Fruit fly (Drosophila melanogaster): ENCODE data around the gene Hyls1.

Hyls1 gene

dm6 chr2L:16357865-16358264, 5.4 kb upstream of the Hyls1 start (continued):
- TF ChIP-seq B-H2 (GFP tag; optimal IDR thresholded peaks at IDR 0.05) (no peak), NFAT (GFP tag; IDR thresholded peaks at IDR 0.05) (no peak), CG11695 (GFP tag; IDR thresholded peaks at IDR 0.05) (no peak), NfI (GFP tag; optimal IDR thresholded peaks at IDR 0.05) (no peak), CG3281 (GFP tag; optimal IDR thresholded peaks at IDR 0.05) (no peak), CG10209 (GFP tag; optimal IDR thresholded peaks at IDR 0.05) (no peak), H15 (GFP tag; IDR thresholded peaks at IDR 0.05) (no peak), CG5180 (GFP tag; optimal IDR thresholded peaks at IDR 0.05) (no peak), CG30403 (GFP tag; optimal IDR thresholded peaks at IDR 0.05) (peak; percentile 3), zf30C (GFP tag; optimal IDR thresholded peaks at IDR 0.05) (no peak), HHEX (GFP tag; optimal IDR thresholded peaks at IDR 0.05) (peak; percentile 11), CG10267 (tag; optimal IDR thresholded peaks at IDR 0.05) (peak; percentile 29), CG6254 (GFP tag; optimal IDR thresholded peaks at IDR 0.05) (peak; percentile 30), jigr1 (GFP tag; IDR thresholded peaks at IDR 0.05) (no peak), HLHmδ (GFP tag; optimal IDR thresholded peaks at IDR 0.05) (no peak), CG11093 (GFP tag; IDR thresholded peaks at IDR 0.05) (no peak), lmd (GFP tag; IDR thresholded peaks at IDR 0.05) (no peak), GATAe (GFP tag; conservative IDR thresholded peaks at IDR 0.05) (no peak), Oli (tag; optimal IDR thresholded peaks at IDR 0.05) (peak; percentile 17), CG13123 (GFP tag; optimal IDR thresholded peaks at IDR 0.05) (no peak), Dip2 (GFP tag; IDR thresholded peaks at IDR 0.05) (no peak), CG31388 (GFP tag; optimal IDR thresholded peaks at IDR 0.05) (no peak), CG17186 (GFP tag; optimal IDR thresholded peaks at IDR 0.05) (no peak), CG1233 (GFP tag; optimal IDR thresholded peaks at IDR 0.05) (no peak), CG34422 (GFP tag; IDR thresholded peaks at IDR 0.05) (no peak), hkb (optimal IDR thresholded peaks at IDR 0.05) (no peak), hkb (GFP tag; IDR thresholded peaks at IDR 0.05) (no peak), CG3838 (GFP tag; optimal IDR thresholded peaks at IDR 0.05) (no peak), Fer1 (GFP tag; optimal IDR thresholded peaks at IDR 0.05) (no peak), CG10274 (GFP tag; optimal IDR thresholded peaks at IDR 0.05) (no peak), shn (GFP tag; optimal IDR thresholded peaks at IDR 0.05) (no peak), CG18619 (GFP tag; optimal IDR thresholded peaks at IDR 0.05) (no peak), CG4328 (GFP tag; optimal IDR thresholded peaks at IDR 0.05) (no peak), CG10431 (GFP tag; optimal IDR thresholded peaks at IDR 0.05) (no peak), inv (GFP tag; IDR thresholded peaks at IDR 0.05; ENCODE audit: partially characterized antibody) (no peak), tx (GFP tag; optimal IDR thresholded peaks at IDR 0.05) (no peak), sob (GFP tag; IDR thresholded peaks at IDR 0.05) (no peak), otp (GFP tag; IDR thresholded peaks at IDR 0.05) (no peak), vvl (GFP tag; IDR thresholded peaks at IDR 0.05) (0 out of 2 replicates have a peak, but pooled peaks have one; percentile 64), ash1 (GFP tag; optimal IDR thresholded peaks at IDR 0.05) (no peak), E2f1 (GFP tag; IDR thresholded peaks at IDR 0.05) (peak; percentile 49), croc (GFP tag; conservative IDR thresholded peaks at IDR 0.05) (no peak), chn (GFP tag; optimal IDR thresholded peaks at IDR 0.05) (no peak), fd64A (GFP tag; optimal IDR thresholded peaks at IDR 0.05) (no peak), lola (GFP tag; optimal IDR thresholded peaks at IDR 0.05) (peak in 1 of 3 experiments; percentile 6), CG10979 (tag; optimal IDR thresholded peaks at IDR 0.05) (peak; percentile 42), sens (GFP tag) (peak; percentile 82), bsh (GFP tag; optimal IDR thresholded peaks at IDR 0.05) (peak in 1 of 2 experiments; percentile 63), slp2 (GFP tag; optimal IDR thresholded peaks at IDR 0.05) (no peak), CG2199 (GFP tag; IDR thresholded peaks at IDR 0.05) (no peak), MTF-1 (GFP tag; optimal IDR thresholded peaks at IDR 0.05; ENCODE audit: borderline replicate concordance) (no peak), CG7786 (GFP tag; optimal IDR thresholded peaks at IDR 0.05) (no peak)
